Worm (Caenorhabditis elegans): ENCODE measurements around the gene ndua-5.

DNA sequence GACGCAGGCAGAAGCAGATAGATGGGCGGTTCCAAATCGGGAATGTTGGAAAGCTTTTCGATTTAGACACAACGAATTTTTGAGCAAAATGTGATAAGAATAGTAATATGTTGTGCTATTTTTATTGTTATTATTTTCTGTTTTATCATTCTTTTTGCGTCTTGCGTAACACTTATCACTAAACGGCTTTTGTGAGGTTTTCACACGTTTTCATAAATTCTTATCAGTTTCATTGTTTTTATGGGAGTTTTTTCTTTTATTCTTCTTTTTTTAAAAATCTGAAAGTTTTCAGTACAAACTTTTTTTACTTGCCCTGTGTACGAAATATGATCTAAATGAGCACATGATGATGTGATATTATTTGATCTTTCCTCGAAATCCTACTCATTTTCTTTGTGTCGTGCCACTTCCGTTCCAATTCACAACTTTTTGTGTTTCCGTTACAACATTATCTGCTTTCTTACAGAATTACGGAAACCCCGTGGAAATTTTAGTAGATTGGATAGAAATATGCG is 15.7 kb upstream of the ndua-5 start, which contains the start of gene fbl-1:
- TF ChIP-seq nhr-80 (tag; optimal IDR thresholded peaks at IDR 0.05) (peak; percentile 47), sea-2 (GFP tag; IDR thresholded peaks at IDR 0.05) (no peak), hrde-1 (tag; optimal IDR thresholded peaks at IDR 0.05; ENCODE audit: borderline replicate concordance) (no peak), ztf-28 (GFP tag; IDR thresholded peaks at IDR 0.05) (no peak), akir-1 (GFP tag; optimal IDR thresholded peaks at IDR 0.05) (no peak), ama-1 (optimal IDR thresholded peaks at IDR 0.05) (no peak), ama-1 (GFP tag; optimal IDR thresholded peaks at IDR 0.05) (no peak), C17E4.6 (GFP tag; IDR thresholded peaks at IDR 0.05) (no peak), him-1 (tag; optimal IDR thresholded peaks at IDR 0.05) (no peak), snpc-4 (GFP tag; optimal IDR thresholded peaks at IDR 0.05) (no peak), snpc-4 (tag; optimal IDR thresholded peaks at IDR 0.05) (no peak), cebp-1 (GFP tag; IDR thresholded peaks at IDR 0.05) (no peak), cebp-1 (tag; optimal IDR thresholded peaks at IDR 0.05) (no peak), B0035.1 (tag; optimal IDR thresholded peaks at IDR 0.05) (no peak), madf-6 (GFP tag; IDR thresholded peaks at IDR 0.05) (no peak), F49E8.2 (tag; optimal IDR thresholded peaks at IDR 0.05; ENCODE audit: insufficient read depth) (no peak)

Data from whole organism, young adult.